Fruit fly (Drosophila melanogaster): ENCODE results near the gene Gr93b.

DNA sequence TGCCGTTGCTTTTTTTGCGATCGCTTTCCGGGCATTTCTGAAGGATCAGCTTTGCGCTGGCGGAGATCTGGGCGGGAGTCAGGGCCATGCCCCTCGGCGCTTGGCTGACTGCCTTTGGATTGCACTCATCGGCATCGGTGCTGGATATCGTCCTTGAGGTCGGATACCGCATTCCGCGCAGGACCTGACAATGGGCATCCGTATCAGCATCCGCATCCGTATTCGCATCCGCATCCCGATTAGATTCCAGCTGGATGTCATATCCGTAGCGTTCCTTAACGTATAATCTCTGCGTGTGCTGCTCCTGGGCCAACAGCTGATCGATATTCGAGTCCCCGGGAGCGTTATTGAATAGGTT is 11.9 kb upstream of the Gr93b start:
- no peak for TF ChIP-seq gl (tag; optimal IDR thresholded peaks at IDR 0.05)
- no peak for TF ChIP-seq CG4496 (GFP tag; IDR thresholded peaks at IDR 0.05)
- no peak for TF ChIP-seq CG9948 (tag; optimal IDR thresholded peaks at IDR 0.05)
- TF ChIP-seq CG32121 (GFP tag; IDR thresholded peaks at IDR 0.05) = no peak
- no peak for TF ChIP-seq rn (GFP tag; IDR thresholded peaks at IDR 0.05)
- TF ChIP-seq CG17806 (tag; optimal IDR thresholded peaks at IDR 0.05) = no peak
- TF ChIP-seq CG13204 (GFP tag; optimal IDR thresholded peaks at IDR 0.05) = no peak
- TF ChIP-seq EcR (GFP tag; optimal IDR thresholded peaks at IDR 0.05) = no peak
- no peak for TF ChIP-seq Pif1A (GFP tag; optimal IDR thresholded peaks at IDR 0.05)
- no peak for TF ChIP-seq Pif1B (GFP tag; optimal IDR thresholded peaks at IDR 0.05)
- TF ChIP-seq CG34367 (tag; optimal IDR thresholded peaks at IDR 0.05) = no peak

All from whole organism, pupa.